Worm (Caenorhabditis elegans) whole organism, L4 larva: ENCODE measurements around the gene spp-20.

Experiments used
- Y5F2A.4 ChIP-seq: fragments of 200-800 bp; sonication (Bioruptor generic); optimal IDR thresholded peaks from 2 replicates; lab custom pipeline; 2018; ENCODE audit warnings: mild to moderate bottlenecking, missing genetic modification characterization, missing compliant biosample characterization
- ZK546.5 ChIP-seq, 2 experiments: sonication (generic microtip); optimal IDR thresholded peaks; 2 replicates each; lab custom pipeline; 2017; ENCODE audit warnings: missing biosample characterization in 2 of 2, missing genetic modification characterization in 2 of 2
- attf-4 ChIP-seq: sonication (generic microtip); optimal IDR thresholded peaks from 3 replicates; lab custom pipeline; 2017; ENCODE audit warnings: missing biosample characterization, missing genetic modification characterization
- lim-7 ChIP-seq: fragments of 200-800 bp; sonication (Bioruptor generic); IDR thresholded peaks from 2 replicates; pipeline ENCODE4 v1.3.6; 2022; ENCODE audit warnings: missing genetic modification characterization, missing compliant biosample characterization
- lin-39 ChIP-seq: fragments of 150-350 bp; optimal IDR thresholded peaks from 2 replicates; lab custom pipeline; 2014; ENCODE audit warnings: missing biosample characterization, missing genetic modification reagents, missing genetic modification characterization
- nhr-6 ChIP-seq: fragments of 150-350 bp; optimal IDR thresholded peaks from 2 replicates; lab custom pipeline; 2014; ENCODE audit warnings: missing biosample characterization, missing genetic modification characterization
- unc-62 ChIP-seq, 3 experiments: fragments of 150-350 bp in 1 of 3; sonication (generic microtip); optimal IDR thresholded peaks in 2 of 3; peaks in 1 of 3; 1 replicate in 1 of 3; 2 replicates in 2 of 3; lab custom pipeline; 2014 to 2017; ENCODE audit warnings: missing biosample characterization in 3 of 3, missing genetic modification characterization in 3 of 3, missing genetic modification reagents in 3 of 3, missing genotype in 1 of 3

DNA sequence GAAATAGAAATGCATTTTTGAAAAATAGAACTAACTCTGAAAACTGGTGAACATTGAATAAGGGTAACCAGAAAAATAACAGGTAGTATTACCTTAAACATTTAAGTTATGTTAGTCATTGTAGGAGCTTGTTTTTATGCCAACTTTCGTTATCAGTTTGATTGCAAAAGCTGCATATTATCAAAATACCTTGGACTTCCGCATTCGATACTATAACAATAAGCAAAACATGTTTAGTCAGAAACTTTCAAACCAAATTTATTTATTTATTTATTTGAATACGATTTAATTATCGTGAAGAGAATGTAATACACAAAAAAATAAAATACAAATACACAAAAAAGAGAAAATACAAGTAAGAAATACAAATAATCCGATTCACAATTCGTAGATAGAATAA is 3.7 kb downstream of the spp-20 start, which contains the start of gene K04A8.19:
- TF ChIP-seq unc-62 (GFP tag; optimal IDR thresholded peaks at IDR 0.05 in 1 of 2; lab: Kevin White, UChicago) (no peak), unc-62 (tag; optimal IDR thresholded peaks at IDR 0.05; lab: Kevin White, UChicago) (no peak), Y5F2A.4 (GFP tag; lab: Kevin White, UChicago) (no peak), nhr-6 (tag; lab: Kevin White, UChicago) (no peak), lin-39 (no peak), ZK546.5 (tag; optimal IDR thresholded peaks at IDR 0.05; lab: Kevin White, UChicago) (no peak), lim-7 (GFP tag; lab: Robert Waterston, UW) (no peak), attf-4 (tag; lab: Kevin White, UChicago) (no peak)
